Fruit fly (Drosophila melanogaster): ENCODE measurements around the gene Or10a.

Gene Or10a

dm6 chrX:11423277-11423717 lies 6.1 kb upstream of the Or10a start (continued):
- TF ChIP-seq psq (GFP tag; optimal IDR thresholded peaks at IDR 0.05) (peak; percentile 46), CG9609 (GFP tag; optimal IDR thresholded peaks at IDR 0.05) (peak; percentile 87), mam (GFP tag; optimal IDR thresholded peaks at IDR 0.05) (peak; percentile 94), exex (tag; optimal IDR thresholded peaks at IDR 0.05) (peak; percentile 64), Sox100B (GFP tag; optimal IDR thresholded peaks at IDR 0.05) (peak; percentile 83), CG10565 (GFP tag; optimal IDR thresholded peaks at IDR 0.05) (peak; percentile 48), NfI (GFP tag; optimal IDR thresholded peaks at IDR 0.05) (peak; percentile 89), ci (GFP tag; IDR thresholded peaks at IDR 0.05) (peak; percentile 93), Drgx (GFP tag; IDR thresholded peaks at IDR 0.05) (peak; percentile 80), gcm (GFP tag; optimal IDR thresholded peaks at IDR 0.05) (peak; percentile 80), Optix (GFP tag; IDR thresholded peaks at IDR 0.05) (peak; percentile 82), Taf1 (GFP tag; IDR thresholded peaks at IDR 0.05) (peak; percentile 68), HmgD (GFP tag; optimal IDR thresholded peaks at IDR 0.05) (peak; percentile 83), CG10959 (GFP tag; IDR thresholded peaks at IDR 0.05) (peak; percentile 53; the same call in 1 of the 2 replicates), CG14860 (GFP tag; IDR thresholded peaks at IDR 0.05; ENCODE audit: partially characterized antibody) (no peak), CG1024 (GFP tag; IDR thresholded peaks at IDR 0.05) (peak; percentile 53), dmrt11E (tag; optimal IDR thresholded peaks at IDR 0.05) (peak; percentile 56), HLH54F (GFP tag; optimal IDR thresholded peaks at IDR 0.05) (peak; percentile 91), so (GFP tag; IDR thresholded peaks at IDR 0.05) (peak; percentile 91), Gsc (GFP tag; IDR thresholded peaks at IDR 0.05) (no peak), CG18619 (GFP tag; optimal IDR thresholded peaks at IDR 0.05) (peak; percentile 85), Nf-YC (tag; optimal IDR thresholded peaks at IDR 0.05) (peak; percentile 70), CG31441 (GFP tag; IDR thresholded peaks at IDR 0.05) (peak; percentile 90), aop (GFP tag; IDR thresholded peaks at IDR 0.05) (peak; percentile 85), nerfin-2 (GFP tag; IDR thresholded peaks at IDR 0.05; ENCODE audit: partially characterized antibody) (no peak), HLH4C (GFP tag; IDR thresholded peaks at IDR 0.05; ENCODE audit: partially characterized antibody) (no peak), al (GFP tag; IDR thresholded peaks at IDR 0.05) (peak; percentile 86), peb (GFP tag; IDR thresholded peaks at IDR 0.05) (peak; percentile 53; the same call in 1 of the 2 replicates), sim (GFP tag; IDR thresholded peaks at IDR 0.05) (peak; percentile 82), btn (GFP tag; optimal IDR thresholded peaks at IDR 0.05) (peak; percentile 79), CG14667 (GFP tag; IDR thresholded peaks at IDR 0.05) (peak; percentile 75; the same call in 1 of the 2 replicates), CG3281 (GFP tag; optimal IDR thresholded peaks at IDR 0.05) (peak; percentile 93), CG7963 (GFP tag; IDR thresholded peaks at IDR 0.05; ENCODE audit: partially characterized antibody) (no peak), CG1529 (GFP tag; optimal IDR thresholded peaks at IDR 0.05) (peak; percentile 66), hb (GFP tag; IDR thresholded peaks at IDR 0.05; ENCODE audit: partially characterized antibody) (no peak), cg (GFP tag; optimal IDR thresholded peaks at IDR 0.05) (no peak), CG9797 (GFP tag; optimal IDR thresholded peaks at IDR 0.05) (no peak), CkIIα-i1 (GFP tag; IDR thresholded peaks at IDR 0.05) (peak; percentile 40; the same call in 1 of the 2 replicates), grau (tag; optimal IDR thresholded peaks at IDR 0.05) (peak; percentile 89), CG6654 (GFP tag; optimal IDR thresholded peaks at IDR 0.05) (peak; percentile 63), Dad (GFP tag; optimal IDR thresholded peaks at IDR 0.05) (peak; percentile 88), CG8359 (GFP tag; optimal IDR thresholded peaks at IDR 0.05; ENCODE audit: borderline replicate concordance) (peak; percentile 32), wek (GFP tag; optimal IDR thresholded peaks at IDR 0.05) (peak; percentile 67), sob (GFP tag; IDR thresholded peaks at IDR 0.05) (peak; percentile 90), ttk (GFP tag; IDR thresholded peaks at IDR 0.05) (peak; percentile 83), CG11695 (GFP tag; IDR thresholded peaks at IDR 0.05) (peak; percentile 91), scrt (GFP tag; optimal IDR thresholded peaks at IDR 0.05) (peak; percentile 85), CG6813 (GFP tag; optimal IDR thresholded peaks at IDR 0.05) (peak; percentile 79), stc (GFP tag; IDR thresholded peaks at IDR 0.05) (peak; percentile 85), dimm (GFP tag; IDR thresholded peaks at IDR 0.05) (peak; percentile 68), crol (GFP tag; IDR thresholded peaks at IDR 0.05) (peak; percentile 98)
